Worm (Caenorhabditis elegans) whole organism, L4/young adult: ENCODE results near the gene lbp-4.

Source experiments
- W03F9.2 ChIP-seq: fragments of 150-350 bp; optimal IDR thresholded peaks from 2 replicates; lab custom pipeline; 2014; ENCODE audit warnings: missing biosample characterization, missing genetic modification characterization
- dao-5 ChIP-seq: sonication (generic microtip); optimal IDR thresholded peaks from 2 replicates; lab custom pipeline; 2016; ENCODE audit warnings: missing genotype, missing genetic modification characterization, moderate library complexity, missing compliant biosample characterization
- him-1 ChIP-seq: sonication (generic microtip); optimal IDR thresholded peaks from 2 replicates; lab custom pipeline; 2016; ENCODE audit warnings: missing genotype, missing genetic modification reagents, missing genetic modification characterization, missing compliant biosample characterization

The lbp-4 gene

ce11 chrV:7820270-7820669 is at the start of gene lbp-4:
TSS of gene lbp-4 (plus strand) at chrV:7820578.
- TF ChIP-seq dao-5 (tag; lab: Kevin White, UChicago): no peak
- peak; percentile 6 for TF ChIP-seq W03F9.2

- no peak for TF ChIP-seq dao-5 (tag; lab: Kevin White, UChicago)
- TF ChIP-seq him-1 (tag; lab: Kevin White, UChicago): no peak
Observed at ce11 chrV:7770961-7771360, 49.4 kb upstream of the lbp-4 start, which contains the start of gene frpr-3. TSS of gene frpr-3 (plus strand) at chrV:7771261.

- TF ChIP-seq dao-5 (tag; lab: Kevin White, UChicago) (no peak), W03F9.2 (no peak), him-1 (tag; lab: Kevin White, UChicago) (no peak)
Observed at ce11 chrV:7773647-7774046, 46.7 kb upstream of the lbp-4 start.

ce11 chrV:7774143-7774595 is 46.2 kb upstream of the lbp-4 start, which contains the start of gene grl-10:
TSS of gene grl-10 (plus strand) at chrV:7774545.
- no peak for TF ChIP-seq dao-5 (tag; lab: Kevin White, UChicago)
- no peak for TF ChIP-seq W03F9.2
- no peak for TF ChIP-seq him-1 (tag; lab: Kevin White, UChicago)

- no peak for TF ChIP-seq W03F9.2
- no peak for TF ChIP-seq dao-5 (tag; lab: Kevin White, UChicago)
- no peak for TF ChIP-seq him-1 (tag; lab: Kevin White, UChicago)
Observed at ce11 chrV:7775226-7775625, 45.2 kb upstream of the lbp-4 start.

- TF ChIP-seq dao-5 (tag; lab: Kevin White, UChicago) (no peak), W03F9.2 (peak; percentile 78), him-1 (tag; lab: Kevin White, UChicago) (no peak)
Observed at ce11 chrV:7776029-7776628, 44.2 kb upstream of the lbp-4 start, which contains the start of the genes rpl-39 and rps-30. TSS of gene rpl-39 (minus strand) at chrV:7776079. TSS of gene rps-30 (plus strand) at chrV:7776578.

ce11 chrV:7777098-7777497 is 43.3 kb upstream of the lbp-4 start, which contains the start of gene C26F1.3:
TSS of gene C26F1.3 (plus strand) at chrV:7777300.
- TF ChIP-seq him-1 (tag; lab: Kevin White, UChicago) (no peak), dao-5 (tag; lab: Kevin White, UChicago) (no peak)

- TF ChIP-seq dao-5 (tag; lab: Kevin White, UChicago) (no peak), W03F9.2 (no peak), him-1 (tag; lab: Kevin White, UChicago) (no peak)
Observed at ce11 chrV:7778999-7779398, 41.4 kb upstream of the lbp-4 start.

ce11 chrV:7781511-7781910 is 38.9 kb upstream of the lbp-4 start, which contains the start of gene cyp-32A1:
TSS of gene cyp-32A1 (plus strand) at chrV:7781811.
- TF ChIP-seq dao-5 (tag; lab: Kevin White, UChicago): no peak
- TF ChIP-seq W03F9.2: no peak
- TF ChIP-seq him-1 (tag; lab: Kevin White, UChicago): no peak

- TF ChIP-seq W03F9.2 (no peak), him-1 (tag; lab: Kevin White, UChicago) (no peak), dao-5 (tag; lab: Kevin White, UChicago) (no peak)
Observed at ce11 chrV:7785117-7785516, 35.3 kb upstream of the lbp-4 start, which contains the start of gene C26F1.1. TSS of gene C26F1.1 (plus strand) at chrV:7785417.

ce11 chrV:7785885-7786284 is 34.5 kb upstream of the lbp-4 start:
- TF ChIP-seq him-1 (tag; lab: Kevin White, UChicago) (no peak), dao-5 (tag; lab: Kevin White, UChicago) (no peak), W03F9.2 (no peak)

ce11 chrV:7786639-7787038 is 33.7 kb upstream of the lbp-4 start:
- TF ChIP-seq him-1 (tag; lab: Kevin White, UChicago): no peak

ce11 chrV:7793067-7793466 is 27.3 kb upstream of the lbp-4 start, which contains the start of gene flp-21:
TSS of gene flp-21 (plus strand) at chrV:7793367.
- TF ChIP-seq dao-5 (tag; lab: Kevin White, UChicago) (no peak), W03F9.2 (no peak), him-1 (tag; lab: Kevin White, UChicago) (no peak)

- no peak for TF ChIP-seq W03F9.2
Observed at ce11 chrV:7798079-7798478, 22.3 kb upstream of the lbp-4 start, which contains the start of gene ZK742.7. TSS of gene ZK742.7 (plus strand) at chrV:7798379.

- TF ChIP-seq him-1 (tag; lab: Kevin White, UChicago) (no peak), W03F9.2 (no peak), dao-5 (tag; lab: Kevin White, UChicago) (no peak)
Observed at ce11 chrV:7803563-7803962, 16.8 kb upstream of the lbp-4 start.
